Worm (Caenorhabditis elegans): Measurements from ENCODE around the gene Y51A2B.4.

The Y51A2B.4 gene

DNA sequence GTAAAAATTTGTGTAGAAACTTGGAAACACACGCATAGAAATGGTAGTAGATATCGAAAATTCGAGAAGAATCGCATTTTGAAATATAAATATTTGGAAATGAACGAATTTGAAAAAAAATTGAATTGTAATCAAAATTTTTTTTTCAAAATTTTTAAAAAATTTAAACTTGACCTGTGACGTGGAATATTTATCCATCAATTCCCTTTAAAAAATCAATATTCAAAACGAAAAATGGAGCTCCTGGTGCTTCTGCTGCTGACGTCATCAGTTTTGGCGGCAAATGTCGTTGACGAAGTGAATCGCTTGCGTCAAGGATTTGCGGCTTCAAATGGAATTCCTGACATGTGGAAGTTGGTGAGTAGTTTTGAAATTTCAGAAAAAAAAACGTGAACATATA is at the start of gene Y51A2B.4, which contains the start of gene Y51A2B.5:
Gene Y51A2B.4 (minus strand): TSS at position 101 of the 400 bp plus-strand sequence.
Gene Y51A2B.5 (plus strand): TSS at position 232 of the 400 bp plus-strand sequence.
- TF ChIP-seq nhr-237 (tag; optimal IDR thresholded peaks at IDR 0.05) (no peak), M03D4.4 (tag; optimal IDR thresholded peaks at IDR 0.05) (no peak), ceh-83 (GFP tag; optimal IDR thresholded peaks at IDR 0.05) (no peak), lsy-2 (tag; optimal IDR thresholded peaks at IDR 0.05) (no peak), unc-39 (tag; optimal IDR thresholded peaks at IDR 0.05) (no peak), mls-2 (tag; optimal IDR thresholded peaks at IDR 0.05) (no peak), ceh-39 (tag; optimal IDR thresholded peaks at IDR 0.05) (no peak), ces-1 (GFP tag; optimal IDR thresholded peaks at IDR 0.05) (no peak), lin-13 (tag; optimal IDR thresholded peaks at IDR 0.05) (no peak), mep-1 (tag; optimal IDR thresholded peaks at IDR 0.05) (no peak), lin-32 (GFP tag; optimal IDR thresholded peaks at IDR 0.05) (no peak), sem-2 (GFP tag; optimal IDR thresholded peaks at IDR 0.05) (no peak), cnd-1 (tag; optimal IDR thresholded peaks at IDR 0.05) (no peak), snpc-4 (tag; optimal IDR thresholded peaks at IDR 0.05) (no peak), ztf-11 (tag; optimal IDR thresholded peaks at IDR 0.05) (no peak), blmp-1 (tag; optimal IDR thresholded peaks at IDR 0.05) (no peak), hlh-1 (tag; optimal IDR thresholded peaks at IDR 0.05) (no peak), ceh-43 (GFP tag; optimal IDR thresholded peaks at IDR 0.05) (no peak), unc-62 (GFP tag; optimal IDR thresholded peaks at IDR 0.05) (no peak), nhr-28 (tag; optimal IDR thresholded peaks at IDR 0.05) (no peak)

DNA sequence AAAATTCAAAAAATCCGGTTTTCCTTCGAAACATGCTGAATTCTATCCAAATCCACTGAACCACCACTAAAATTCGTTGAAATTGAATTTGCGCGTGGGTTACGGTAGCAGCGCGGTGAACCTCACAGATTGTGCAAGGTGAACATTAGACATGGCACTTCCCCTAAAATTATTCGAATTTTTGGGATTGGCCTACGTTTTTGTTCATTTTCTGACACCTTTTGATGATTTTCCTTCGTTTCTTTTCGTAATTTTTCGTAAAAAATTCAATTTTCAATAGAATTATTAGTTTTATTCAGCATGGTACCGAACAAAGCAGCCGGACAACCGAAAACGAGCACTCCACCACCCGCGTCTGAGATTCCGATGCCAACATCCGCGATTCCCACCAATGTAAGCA is 49.1 kb upstream of the Y51A2B.4 start, which contains the start of gene ZK262.8:
Gene ZK262.8 (plus strand): TSS at position 301 of the 400 bp plus-strand sequence.
- no peak for TF ChIP-seq ceh-43 (GFP tag; optimal IDR thresholded peaks at IDR 0.05)
- TF ChIP-seq flh-1 (GFP tag; optimal IDR thresholded peaks at IDR 0.05), result no peak
- no peak for TF ChIP-seq unc-120 (tag; optimal IDR thresholded peaks at IDR 0.05; ENCODE audit: poor library complexity, severe bottlenecking)
- no peak for TF ChIP-seq pha-4 (tag; optimal IDR thresholded peaks at IDR 0.05)
- no peak for TF ChIP-seq lin-13 (tag; optimal IDR thresholded peaks at IDR 0.05)
- TF ChIP-seq snpc-4 (tag; optimal IDR thresholded peaks at IDR 0.05), result no peak
- TF ChIP-seq nhr-12 (tag; optimal IDR thresholded peaks at IDR 0.05), result no peak
- no peak for TF ChIP-seq blmp-1 (tag; optimal IDR thresholded peaks at IDR 0.05)
- TF ChIP-seq ces-1 (GFP tag; optimal IDR thresholded peaks at IDR 0.05), result no peak
- no peak for TF ChIP-seq nhr-28 (tag; optimal IDR thresholded peaks at IDR 0.05)

DNA sequence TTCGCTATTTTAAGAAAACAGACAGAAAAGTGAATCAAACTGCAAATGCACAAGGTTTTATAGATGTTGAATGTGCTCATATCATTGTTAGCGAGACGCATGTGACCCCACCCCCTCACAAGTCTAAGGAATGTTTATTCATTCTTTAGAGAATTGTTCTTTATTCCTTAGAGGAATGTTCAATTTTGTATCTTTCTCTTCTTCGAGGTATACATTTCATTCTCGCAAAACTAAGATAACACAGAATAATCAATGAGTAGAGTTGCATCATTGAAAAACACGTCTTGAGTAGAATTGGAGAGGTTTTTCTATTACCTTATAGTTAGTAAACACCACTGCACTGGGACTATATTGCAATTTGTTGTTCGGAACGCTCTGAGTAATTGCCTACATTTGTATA is 46.0 kb upstream of the Y51A2B.4 start, which contains the start of gene ZK262.20:
Gene ZK262.20 (minus strand): TSS at position 101 of the 400 bp plus-strand sequence.
- TF ChIP-seq blmp-1 (tag; optimal IDR thresholded peaks at IDR 0.05), result no peak
- TF ChIP-seq elt-1 (tag; optimal IDR thresholded peaks at IDR 0.05; ENCODE audit: borderline replicate concordance, insufficient read depth), result no peak
- no peak for TF ChIP-seq mab-5 (tag; optimal IDR thresholded peaks at IDR 0.05)
- TF ChIP-seq ztf-11 (tag; optimal IDR thresholded peaks at IDR 0.05), result no peak
- no peak for TF ChIP-seq elt-3 (tag; optimal IDR thresholded peaks at IDR 0.05)
- TF ChIP-seq mls-2 (tag; optimal IDR thresholded peaks at IDR 0.05), result no peak
- TF ChIP-seq cnd-1 (tag; optimal IDR thresholded peaks at IDR 0.05), result no peak
- no peak for TF ChIP-seq nhr-237 (tag; optimal IDR thresholded peaks at IDR 0.05)
- no peak for TF ChIP-seq pha-4 (tag; optimal IDR thresholded peaks at IDR 0.05)
- no peak for TF ChIP-seq unc-62 (GFP tag; optimal IDR thresholded peaks at IDR 0.05)

DNA sequence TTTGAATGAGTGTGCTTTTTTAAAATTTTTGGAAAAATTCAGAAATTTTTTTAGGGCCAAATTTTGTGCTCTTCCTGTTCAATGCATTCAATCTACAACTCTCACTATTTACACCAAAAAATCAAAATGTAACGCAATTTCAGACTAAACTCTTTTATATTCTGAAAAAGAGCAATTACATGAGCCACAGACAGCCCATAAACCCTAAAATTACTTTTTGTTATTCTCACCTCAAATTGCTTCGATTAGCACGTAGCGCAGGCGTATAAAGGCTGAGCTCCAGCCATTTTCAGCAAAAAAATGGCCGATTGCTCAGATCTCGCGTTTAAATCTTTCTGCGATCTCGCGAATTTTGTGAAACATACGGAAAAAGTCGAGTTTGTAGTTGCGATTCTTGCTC is 42.5 kb upstream of the Y51A2B.4 start, which contains the start of gene srw-82:
Gene srw-82 (plus strand): TSS at position 301 of the 400 bp plus-strand sequence.
- TF ChIP-seq M03D4.4 (tag; optimal IDR thresholded peaks at IDR 0.05) (no peak), pha-4 (tag; optimal IDR thresholded peaks at IDR 0.05) (no peak), ceh-83 (GFP tag; optimal IDR thresholded peaks at IDR 0.05) (no peak), ces-1 (GFP tag; optimal IDR thresholded peaks at IDR 0.05) (no peak), unc-120 (tag; optimal IDR thresholded peaks at IDR 0.05; ENCODE audit: poor library complexity, severe bottlenecking) (no peak), ztf-11 (tag; optimal IDR thresholded peaks at IDR 0.05) (no peak), cnd-1 (tag; optimal IDR thresholded peaks at IDR 0.05) (no peak), lin-13 (tag; optimal IDR thresholded peaks at IDR 0.05) (no peak), nhr-2 (tag; optimal IDR thresholded peaks at IDR 0.05) (no peak), sptf-1 (tag; optimal IDR thresholded peaks at IDR 0.05) (no peak), lsy-2 (tag; optimal IDR thresholded peaks at IDR 0.05) (no peak), unc-62 (GFP tag; optimal IDR thresholded peaks at IDR 0.05) (no peak), mep-1 (tag; optimal IDR thresholded peaks at IDR 0.05) (no peak), ceh-43 (GFP tag; optimal IDR thresholded peaks at IDR 0.05) (no peak)

DNA sequence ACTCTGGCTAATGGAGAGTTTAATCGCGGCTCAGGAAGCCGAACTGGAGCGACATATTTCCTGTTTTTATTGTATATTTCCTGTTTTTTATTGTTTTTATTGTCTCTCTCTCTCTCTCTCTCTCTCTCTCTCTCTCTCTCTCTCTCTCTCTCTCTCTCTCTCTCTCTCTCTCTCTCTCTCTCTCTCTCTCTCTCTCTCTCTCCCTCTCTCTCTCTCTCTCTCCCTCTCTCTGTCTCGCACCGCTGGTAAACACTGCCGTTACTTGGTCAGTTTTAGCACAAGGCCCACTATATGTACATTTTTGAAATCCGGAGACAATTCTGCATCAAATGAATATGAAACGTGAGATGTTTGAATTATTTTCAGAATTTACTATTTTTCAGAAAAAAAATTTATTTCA is 41.9 kb upstream of the Y51A2B.4 start:
- TF ChIP-seq drap-1 (GFP tag; optimal IDR thresholded peaks at IDR 0.05), result peak; percentile 3
- no peak for TF ChIP-seq tbx-8 (GFP tag; optimal IDR thresholded peaks at IDR 0.05)
